Fruit fly (Drosophila melanogaster): ENCODE data around the gene CG42637.

CG42637 gene

dm6 chr3L:19687200-19687687, 106.1 kb downstream of the CG42637 start, which contains the start of the genes CG8765 and Gbeta76C (continued):
- TF ChIP-seq chif (GFP tag; optimal IDR thresholded peaks at IDR 0.05) (peak; percentile 38 to 54), fd64A (GFP tag; optimal IDR thresholded peaks at IDR 0.05) (no peak), otp (GFP tag; IDR thresholded peaks at IDR 0.05) (0 out of 3 replicates have a peak, but pooled peaks have one; percentile 15), CG2889 (GFP tag; IDR thresholded peaks at IDR 0.05) (no peak), CG4404 (GFP tag; IDR thresholded peaks at IDR 0.05) (no peak; the same call in 1 of the 2 replicates), CG11398 (GFP tag; optimal IDR thresholded peaks at IDR 0.05) (peak; percentile 20), CkIIα-i1 (GFP tag; IDR thresholded peaks at IDR 0.05) (no peak), CG32532 (GFP tag; IDR thresholded peaks at IDR 0.05) (0 out of 2 replicates have a peak, but pooled peaks have one; percentile 18), NK7.1 (GFP tag; optimal IDR thresholded peaks at IDR 0.05) (no peak), CG16815 (GFP tag; optimal IDR thresholded peaks at IDR 0.05) (no peak), hkb (optimal IDR thresholded peaks at IDR 0.05) (peak; percentile 74), hkb (GFP tag; IDR thresholded peaks at IDR 0.05) (0 out of 2 replicates have a peak, but pooled peaks have one; percentile 29), inv (GFP tag; IDR thresholded peaks at IDR 0.05; ENCODE audit: partially characterized antibody) (peak; percentile 16; the same call in 1 of the 2 replicates), chn (GFP tag; optimal IDR thresholded peaks at IDR 0.05) (peak; percentile 32), fd3F (GFP tag; optimal IDR thresholded peaks at IDR 0.05) (no peak), Aef1 (GFP tag; IDR thresholded peaks at IDR 0.05) (no peak), vfl (GFP tag; optimal IDR thresholded peaks at IDR 0.05) (peak; percentile 55), GATAe (GFP tag; conservative IDR thresholded peaks at IDR 0.05) (no peak), CG6791 (GFP tag; IDR thresholded peaks at IDR 0.05; ENCODE audit: partially characterized antibody) (peak; percentile 60; the same call in 2 of the 3 replicates), croc (GFP tag; conservative IDR thresholded peaks at IDR 0.05) (no peak), dpn (GFP tag; optimal IDR thresholded peaks at IDR 0.05) (peak; percentile 65 to 71), CG2199 (GFP tag; IDR thresholded peaks at IDR 0.05) (0 out of 3 replicates have a peak, but pooled peaks have one; percentile 34), CG13894 (tag; optimal IDR thresholded peaks at IDR 0.05) (peak; percentile 41), lmd (GFP tag; IDR thresholded peaks at IDR 0.05) (peak; percentile 31; the same call in 1 of the 2 replicates), CG32767 (GFP tag; IDR thresholded peaks at IDR 0.05) (no peak), CG10979 (tag; optimal IDR thresholded peaks at IDR 0.05) (peak; percentile 18), bowl (GFP tag; IDR thresholded peaks at IDR 0.05) (no peak), knrl (GFP tag; IDR thresholded peaks at IDR 0.05; ENCODE audit: partially characterized antibody) (peak; percentile 55; the same call in 1 of the 3 replicates), gsb-n (tag; optimal IDR thresholded peaks at IDR 0.05) (no peak), CG6689 (GFP tag; IDR thresholded peaks at IDR 0.05) (peak; percentile 44; the same call in 1 of the 2 replicates), CG9727 (GFP tag; optimal IDR thresholded peaks at IDR 0.05) (no peak), CG3838 (GFP tag; optimal IDR thresholded peaks at IDR 0.05) (no peak), toy (GFP tag; IDR thresholded peaks at IDR 0.05) (no peak), crol (GFP tag; IDR thresholded peaks at IDR 0.05) (no peak), CG13287 (GFP tag; IDR thresholded peaks at IDR 0.05; ENCODE audit: partially characterized antibody) (peak; percentile 74), nom (GFP tag; optimal IDR thresholded peaks at IDR 0.05) (no peak), pum (GFP tag; optimal IDR thresholded peaks at IDR 0.05) (peak; percentile 30), CG7987 (GFP tag; optimal IDR thresholded peaks at IDR 0.05) (peak; percentile 51), insv (GFP tag; optimal IDR thresholded peaks at IDR 0.05) (peak in 1 of 2 experiments; percentile 66), CG10543 (GFP tag; optimal IDR thresholded peaks at IDR 0.05) (peak; percentile 35), CG42726 (GFP tag; IDR thresholded peaks at IDR 0.05; ENCODE audit: partially characterized antibody) (0 out of 2 replicates have a peak, but pooled peaks have one; percentile 41), shn (GFP tag; optimal IDR thresholded peaks at IDR 0.05) (peak; percentile 27), NC2α (GFP tag; optimal IDR thresholded peaks at IDR 0.05) (peak; percentile 16), ftz-f1 (GFP tag; optimal IDR thresholded peaks at IDR 0.05) (peak; percentile 70), dimm (GFP tag; IDR thresholded peaks at IDR 0.05) (no peak), Six4 (GFP tag; optimal IDR thresholded peaks at IDR 0.05) (no peak), ssp (GFP tag; IDR thresholded peaks at IDR 0.05) (no peak), ttk (GFP tag; IDR thresholded peaks at IDR 0.05) (no peak), NC2β (GFP tag; optimal IDR thresholded peaks at IDR 0.05) (peak; percentile 48), scrt (GFP tag; optimal IDR thresholded peaks at IDR 0.05) (no peak), dati (GFP tag; IDR thresholded peaks at IDR 0.05) (no peak)
